Worm (Caenorhabditis elegans) whole organism, L4 larva: ENCODE results near the gene C14B1.8.

Experiments
- D1046.2 ChIP-seq: fragments of 200-800 bp; sonication (Bioruptor generic); IDR thresholded peaks from 2 replicates; pipeline ENCODE4 v1.3.6; 2022; ENCODE audit warnings: missing genetic modification characterization, missing compliant biosample characterization
- F26F4.8 ChIP-seq: fragments of 200-800 bp; sonication (Bioruptor generic); conservative IDR thresholded peaks from 2 replicates; pipeline ENCODE4 v1.3.6; 2022; ENCODE audit warnings: missing genetic modification characterization, missing compliant biosample characterization
- F37D6.2 ChIP-seq: sonication (generic microtip); optimal IDR thresholded peaks from 2 replicates; lab custom pipeline; 2016; ENCODE audit warnings: mild to moderate bottlenecking, missing genetic modification characterization, missing compliant biosample characterization
- R02D3.7 ChIP-seq: fragments of 150-350 bp; sonication (generic microtip); optimal IDR thresholded peaks from 3 replicates; lab custom pipeline; 2014; ENCODE audit warnings: missing biosample characterization, missing genetic modification characterization
- T26A8.4 ChIP-seq: fragments of 200-800 bp; sonication (Bioruptor generic); IDR thresholded peaks from 2 replicates; pipeline ENCODE4 v1.3.6; 2022; ENCODE audit warnings: missing genetic modification characterization, missing compliant biosample characterization
- Y48G9A.11 ChIP-seq: fragments of 200-800 bp; sonication (Bioruptor generic); IDR thresholded peaks from 2 replicates; pipeline ENCODE4 v1.3.6; 2022; ENCODE audit warnings: missing genetic modification reagents, missing genetic modification characterization, missing compliant biosample characterization
- Y5F2A.4 ChIP-seq: fragments of 200-800 bp; sonication (Bioruptor generic); optimal IDR thresholded peaks from 2 replicates; lab custom pipeline; 2018; ENCODE audit warnings: mild to moderate bottlenecking, missing genetic modification characterization, missing compliant biosample characterization
- ZK337.2 ChIP-seq: fragments of 200-800 bp; sonication (Bioruptor generic); IDR thresholded peaks from 2 replicates; pipeline ENCODE4 v1.3.6; 2022; ENCODE audit warnings: missing genetic modification reagents, missing genetic modification characterization, missing compliant biosample characterization
- aha-1 ChIP-seq: fragments of 150-350 bp; peaks from one replicate; lab custom pipeline; 2014; ENCODE audit warnings: missing biosample characterization, missing genetic modification characterization
- attf-4 ChIP-seq: sonication (generic microtip); optimal IDR thresholded peaks from 3 replicates; lab custom pipeline; 2017; ENCODE audit warnings: missing biosample characterization, missing genetic modification characterization
- ceh-20 ChIP-seq: fragments of 200-800 bp; sonication (Bioruptor generic); IDR thresholded peaks from 2 replicates; pipeline ENCODE4 v1.3.6; 2022; ENCODE audit warnings: missing genetic modification reagents, missing genetic modification characterization, missing compliant biosample characterization
- ceh-32 ChIP-seq: sonication (generic microtip); optimal IDR thresholded peaks from 2 replicates; lab custom pipeline; 2016; ENCODE audit warnings: mild to moderate bottlenecking, missing genetic modification characterization, missing compliant biosample characterization; ENCODE audit not compliant: poor library complexity
- cey-2 ChIP-seq: sonication (generic microtip); optimal IDR thresholded peaks from 3 replicates; lab custom pipeline; 2017; ENCODE audit warnings: missing genetic modification characterization, mild to moderate bottlenecking, missing compliant biosample characterization, antibody characterized with exemption, borderline replicate concordance; ENCODE audit not compliant: insufficient read depth
- daf-12 ChIP-seq: fragments of 150-350 bp; optimal IDR thresholded peaks from 2 replicates; lab custom pipeline; 2014; ENCODE audit warnings: missing biosample characterization, missing genetic modification reagents, missing genetic modification characterization
- daf-19 ChIP-seq: fragments of 200-800 bp; sonication (Bioruptor generic); conservative IDR thresholded peaks from 2 replicates; pipeline ENCODE4 v1.3.6; 2022; ENCODE audit warnings: missing genetic modification characterization, missing compliant biosample characterization
- dmd-6 ChIP-seq: fragments of 200-800 bp; sonication (Bioruptor generic); IDR thresholded peaks from 2 replicates; pipeline ENCODE4 v1.3.6; 2022; ENCODE audit warnings: missing genetic modification reagents, missing genetic modification characterization, missing compliant biosample characterization
- dve-1 ChIP-seq: sonication (generic microtip); optimal IDR thresholded peaks from 2 replicates; lab custom pipeline; 2017; ENCODE audit warnings: antibody characterized with exemption, mild to moderate bottlenecking, missing genetic modification characterization, missing compliant biosample characterization; ENCODE audit not compliant: insufficient read depth
- gei-8 ChIP-seq: fragments of 200-800 bp; sonication (Bioruptor generic); optimal IDR thresholded peaks from 2 replicates; lab custom pipeline; 2018; ENCODE audit warnings: mild to moderate bottlenecking, missing genetic modification characterization, missing compliant biosample characterization
- hif-1 ChIP-seq, 2 experiments: sonication (generic microtip); optimal IDR thresholded peaks; 2 replicates each; lab custom pipeline; 2016 to 2017; ENCODE audit warnings: missing compliant biosample characterization in 2 of 2, missing genetic modification characterization in 2 of 2, missing genetic modification reagents in 2 of 2, missing genotype in 2 of 2, mild to moderate bottlenecking in 1 of 2
- hlh-11 ChIP-seq: fragments of 200-800 bp; sonication (Bioruptor generic); optimal IDR thresholded peaks from 2 replicates; lab custom pipeline; 2018; ENCODE audit warnings: mild to moderate bottlenecking, missing genetic modification characterization, missing compliant biosample characterization
- hlh-30 ChIP-seq: sonication (generic microtip); optimal IDR thresholded peaks from 2 replicates; lab custom pipeline; 2017; ENCODE audit warnings: antibody characterized with exemption, mild to moderate bottlenecking, missing genetic modification characterization, missing compliant biosample characterization; ENCODE audit not compliant: insufficient read depth
- lin-13 ChIP-seq: fragments of 150-350 bp; optimal IDR thresholded peaks from 2 replicates; lab custom pipeline; 2014; ENCODE audit warnings: missing biosample characterization, missing genetic modification reagents, missing genetic modification characterization
- lin-29 ChIP-seq: fragments of 200-800 bp; sonication (Bioruptor generic); IDR thresholded peaks from 2 replicates; pipeline ENCODE4 v1.3.6; 2022; ENCODE audit warnings: missing genetic modification reagents, missing genetic modification characterization, missing compliant biosample characterization
- lin-38 ChIP-seq: fragments of 200-800 bp; sonication (Bioruptor generic); IDR thresholded peaks from 2 replicates; pipeline ENCODE4 v1.3.6; 2022; ENCODE audit warnings: missing genetic modification reagents, missing genetic modification characterization, missing compliant biosample characterization
- madf-5 ChIP-seq, 2 experiments: fragments of 200-800 bp; sonication (Bioruptor generic); IDR thresholded peaks; 2 replicates each; pipeline ENCODE4 v1.3.6; 2022; ENCODE audit warnings: missing compliant biosample characterization in 2 of 2, missing genetic modification characterization in 2 of 2
- madf-9 ChIP-seq: fragments of 200-800 bp; sonication (Bioruptor generic); conservative IDR thresholded peaks from 2 replicates; pipeline ENCODE4 v1.3.6; 2022; ENCODE audit warnings: missing genetic modification reagents, missing genetic modification characterization, missing compliant biosample characterization
- mdl-1 ChIP-seq, 2 experiments: fragments of 150-350 bp in 1 of 2; sonication (generic microtip) in 1 of 2; optimal IDR thresholded peaks; 2 replicates each; lab custom pipeline; 2014 to 2017; ENCODE audit warnings: missing biosample characterization in 2 of 2, missing genetic modification characterization in 2 of 2
- mdt-29 ChIP-seq: fragments of 200-800 bp; sonication (Bioruptor generic); IDR thresholded peaks from 2 replicates; pipeline ENCODE4 v1.3.6; 2022; ENCODE audit warnings: missing genetic modification reagents, missing genetic modification characterization, missing compliant biosample characterization
- mep-1 ChIP-seq: fragments of 150-350 bp; sonication (generic microtip); optimal IDR thresholded peaks from 3 replicates; lab custom pipeline; 2014; ENCODE audit warnings: missing biosample characterization, missing genetic modification characterization
- mxl-3 ChIP-seq: fragments of 200-800 bp; sonication (Bioruptor generic); optimal IDR thresholded peaks from 2 replicates; lab custom pipeline; 2018; ENCODE audit warnings: mild to moderate bottlenecking, missing genetic modification characterization, missing compliant biosample characterization
- nhr-10 ChIP-seq: fragments of 150-350 bp; optimal IDR thresholded peaks from 2 replicates; lab custom pipeline; 2014; ENCODE audit warnings: missing biosample characterization, missing genetic modification characterization
- nhr-102 ChIP-seq: sonication (generic microtip); optimal IDR thresholded peaks from 2 replicates; lab custom pipeline; 2016; ENCODE audit warnings: mild to moderate bottlenecking, missing genetic modification characterization, moderate library complexity, missing compliant biosample characterization
- nhr-11 ChIP-seq: fragments of 150-350 bp; optimal IDR thresholded peaks from 2 replicates; lab custom pipeline; 2014; ENCODE audit warnings: missing biosample characterization, missing genetic modification characterization
- nhr-111 ChIP-seq: fragments of 200-800 bp; sonication (Bioruptor generic); optimal IDR thresholded peaks from 2 replicates; lab custom pipeline; 2018; ENCODE audit warnings: mild to moderate bottlenecking, missing genetic modification characterization, missing compliant biosample characterization
- nhr-25 ChIP-seq: sonication (generic microtip); optimal IDR thresholded peaks from 2 replicates; lab custom pipeline; 2017; ENCODE audit warnings: missing genetic modification characterization, mild to moderate bottlenecking, missing compliant biosample characterization, antibody characterized with exemption, moderate library complexity, borderline replicate concordance; ENCODE audit not compliant: insufficient read depth
- nhr-42 ChIP-seq: fragments of 200-800 bp; sonication (Bioruptor generic); IDR thresholded peaks from 2 replicates; pipeline ENCODE4 v1.3.6; 2022; ENCODE audit warnings: missing genetic modification characterization, missing compliant biosample characterization
- nhr-6 ChIP-seq: fragments of 150-350 bp; optimal IDR thresholded peaks from 2 replicates; lab custom pipeline; 2014; ENCODE audit warnings: missing biosample characterization, missing genetic modification characterization
- pqm-1 ChIP-seq: sonication (generic microtip); optimal IDR thresholded peaks from 2 replicates; lab custom pipeline; 2017; ENCODE audit warnings: missing biosample characterization, missing genetic modification characterization
- sdz-12 ChIP-seq: fragments of 200-800 bp; sonication (Bioruptor generic); optimal IDR thresholded peaks from 2 replicates; lab custom pipeline; 2018; ENCODE audit warnings: mild to moderate bottlenecking, missing genetic modification characterization, missing compliant biosample characterization
- skn-1 ChIP-seq: fragments of 150-350 bp; optimal IDR thresholded peaks from 2 replicates; lab custom pipeline; 2014; ENCODE audit warnings: missing biosample characterization, missing genetic modification characterization
- snpc-1.2 ChIP-seq: fragments of 200-800 bp; sonication (Bioruptor generic); IDR thresholded peaks from 2 replicates; pipeline ENCODE4 v1.3.6; 2022; ENCODE audit warnings: missing genetic modification reagents, missing genetic modification characterization, missing compliant biosample characterization
- tag-97 ChIP-seq: fragments of 200-800 bp; sonication (Bioruptor generic); IDR thresholded peaks from 2 replicates; pipeline ENCODE4 v1.3.6; 2022; ENCODE audit warnings: missing genetic modification characterization, missing compliant biosample characterization
- unc-130 ChIP-seq: sonication (generic microtip); optimal IDR thresholded peaks from 2 replicates; lab custom pipeline; 2016; ENCODE audit warnings: missing genetic modification reagents, missing genetic modification characterization, missing compliant biosample characterization
- unc-39 ChIP-seq: sonication (generic microtip); optimal IDR thresholded peaks from 2 replicates; lab custom pipeline; 2017; ENCODE audit warnings: missing biosample characterization, missing genetic modification characterization
- zfp-2 ChIP-seq: sonication (generic microtip); optimal IDR thresholded peaks from 2 replicates; lab custom pipeline; 2016; ENCODE audit warnings: mild to moderate bottlenecking, missing genetic modification characterization, missing compliant biosample characterization

The C14B1.8 gene

ce11 chrIII:3716073-3716659, 3.3 kb downstream of the C14B1.8 start:
- TF ChIP-seq R02D3.7 (tag; lab: Kevin White, UChicago): peak; percentile 45
- TF ChIP-seq nhr-111 (GFP tag; lab: Kevin White, UChicago): no peak
- no peak for TF ChIP-seq snpc-1.2 (GFP tag; lab: Robert Waterston, UW)
- TF ChIP-seq daf-12 (tag; lab: Kevin White, UChicago): no peak
- TF ChIP-seq nhr-25 (tag; lab: Kevin White, UChicago): no peak
- no peak for TF ChIP-seq ZK337.2
- no peak for TF ChIP-seq unc-39
- peak; percentile 63 for TF ChIP-seq lin-38
- no peak for TF ChIP-seq Y5F2A.4
- no peak for TF ChIP-seq daf-19 (GFP tag; lab: Robert Waterston, UW)
- no peak for TF ChIP-seq nhr-102 (tag; lab: Kevin White, UChicago)
- TF ChIP-seq hlh-11: no peak
- no peak for TF ChIP-seq ceh-20 (GFP tag; lab: Robert Waterston, UW)
- TF ChIP-seq dve-1 (tag; lab: Kevin White, UChicago): no peak
- TF ChIP-seq, all 104 proteins: peak for 2

- no peak for TF ChIP-seq T26A8.4 (GFP tag; lab: Robert Waterston, UW)
- no peak for TF ChIP-seq attf-4 (tag; lab: Kevin White, UChicago)
- TF ChIP-seq gei-8 (GFP tag; lab: Kevin White, UChicago): no peak
- no peak for TF ChIP-seq nhr-111 (GFP tag; lab: Kevin White, UChicago)
- no peak for TF ChIP-seq tag-97 (GFP tag; lab: Robert Waterston, UW)
- no peak for TF ChIP-seq cey-2 (tag; lab: Kevin White, UChicago)
- TF ChIP-seq hif-1 (tag; optimal IDR thresholded peaks at IDR 0.05; lab: Kevin White, UChicago): no peak
- TF ChIP-seq mdl-1 (tag; optimal IDR thresholded peaks at IDR 0.05; lab: Kevin White, UChicago): no peak
- TF ChIP-seq ceh-32 (tag; lab: Kevin White, UChicago): no peak
- no peak for TF ChIP-seq nhr-42 (GFP tag; lab: Robert Waterston, UW)
- no peak for TF ChIP-seq mxl-3 (GFP tag; lab: Kevin White, UChicago)
- no peak for TF ChIP-seq pqm-1 (tag; lab: Kevin White, UChicago)
- TF ChIP-seq dmd-6 (GFP tag; lab: Robert Waterston, UW): no peak
- TF ChIP-seq D1046.2 (GFP tag; lab: Robert Waterston, UW): no peak
- no peak for TF ChIP-seq F37D6.2 (tag; lab: Kevin White, UChicago)
- TF ChIP-seq Y48G9A.11 (GFP tag; lab: Robert Waterston, UW): no peak
- no peak for TF ChIP-seq skn-1
- TF ChIP-seq hlh-30 (tag; lab: Kevin White, UChicago): no peak
- no peak for TF ChIP-seq daf-12 (tag; lab: Kevin White, UChicago)
- TF ChIP-seq mdt-29 (GFP tag; lab: Robert Waterston, UW): no peak
Observed at ce11 chrIII:3713163-3713562, 6.3 kb downstream of the C14B1.8 start, which contains the start of gene nrde-1. Gene nrde-1 (plus strand): TSS chrIII:3713463.

ce11 chrIII:3709030-3709429, 10.4 kb downstream of the C14B1.8 start, which contains the start of gene alkb-8:
Gene alkb-8 (plus strand): TSS chrIII:3709330.
- no peak for TF ChIP-seq lin-13 (GFP tag; lab: Kevin White, UChicago)
- TF ChIP-seq F26F4.8: no peak
- no peak for TF ChIP-seq madf-5 (GFP tag; IDR thresholded peaks at IDR 0.05; lab: Robert Waterston, UW)
- no peak for TF ChIP-seq hlh-11
- TF ChIP-seq nhr-10: no peak
- TF ChIP-seq daf-12 (tag; lab: Kevin White, UChicago): no peak
- TF ChIP-seq lin-29 (GFP tag; lab: Robert Waterston, UW): no peak
- TF ChIP-seq mep-1 (tag; lab: Kevin White, UChicago): no peak
- TF ChIP-seq daf-19 (GFP tag; lab: Robert Waterston, UW): no peak
- TF ChIP-seq aha-1 (tag; lab: Kevin White, UChicago): no peak
- TF ChIP-seq nhr-11 (tag; lab: Kevin White, UChicago): no peak
- TF ChIP-seq madf-9 (GFP tag; lab: Robert Waterston, UW): no peak
- TF ChIP-seq nhr-6 (tag; lab: Kevin White, UChicago): no peak
- no peak for TF ChIP-seq zfp-2
- TF ChIP-seq dve-1 (tag; lab: Kevin White, UChicago): no peak
- TF ChIP-seq mxl-3 (GFP tag; lab: Kevin White, UChicago): no peak
- no peak for TF ChIP-seq sdz-12
- no peak for TF ChIP-seq ceh-32 (tag; lab: Kevin White, UChicago)
- no peak for TF ChIP-seq unc-130 (GFP tag; lab: Kevin White, UChicago)
